Fruit fly (Drosophila melanogaster) Kc167 (cell line): ENCODE measurements around the gene Phyhd1.

Source experiments
- Myc ChIP-seq: fragments of >200 bp; optimal IDR thresholded peaks from 2 replicates; lab custom pipeline; 2017; ENCODE audit warnings: missing external identifiers
- Sin3A ChIP-seq: fragments of >200 bp; optimal IDR thresholded peaks from 2 replicates; lab custom pipeline; 2018; ENCODE audit warnings: missing external identifiers
- h ChIP-seq: fragments of >200 bp; optimal IDR thresholded peaks from 3 replicates; lab custom pipeline; 2018; ENCODE audit warnings: missing external identifiers
- insv ChIP-seq: fragments of >200 bp; optimal IDR thresholded peaks from 3 replicates; lab custom pipeline; 2018; ENCODE audit warnings: missing external identifiers
- psq ChIP-seq: fragments of >200 bp; optimal IDR thresholded peaks from 2 replicates; lab custom pipeline; 2017; ENCODE audit warnings: missing external identifiers
- ttk ChIP-seq: sonication (Bioruptor generic); optimal IDR thresholded peaks from 2 replicates; lab custom pipeline; 2017; ENCODE audit warnings: missing external identifiers

Phyhd1 gene

DNA sequence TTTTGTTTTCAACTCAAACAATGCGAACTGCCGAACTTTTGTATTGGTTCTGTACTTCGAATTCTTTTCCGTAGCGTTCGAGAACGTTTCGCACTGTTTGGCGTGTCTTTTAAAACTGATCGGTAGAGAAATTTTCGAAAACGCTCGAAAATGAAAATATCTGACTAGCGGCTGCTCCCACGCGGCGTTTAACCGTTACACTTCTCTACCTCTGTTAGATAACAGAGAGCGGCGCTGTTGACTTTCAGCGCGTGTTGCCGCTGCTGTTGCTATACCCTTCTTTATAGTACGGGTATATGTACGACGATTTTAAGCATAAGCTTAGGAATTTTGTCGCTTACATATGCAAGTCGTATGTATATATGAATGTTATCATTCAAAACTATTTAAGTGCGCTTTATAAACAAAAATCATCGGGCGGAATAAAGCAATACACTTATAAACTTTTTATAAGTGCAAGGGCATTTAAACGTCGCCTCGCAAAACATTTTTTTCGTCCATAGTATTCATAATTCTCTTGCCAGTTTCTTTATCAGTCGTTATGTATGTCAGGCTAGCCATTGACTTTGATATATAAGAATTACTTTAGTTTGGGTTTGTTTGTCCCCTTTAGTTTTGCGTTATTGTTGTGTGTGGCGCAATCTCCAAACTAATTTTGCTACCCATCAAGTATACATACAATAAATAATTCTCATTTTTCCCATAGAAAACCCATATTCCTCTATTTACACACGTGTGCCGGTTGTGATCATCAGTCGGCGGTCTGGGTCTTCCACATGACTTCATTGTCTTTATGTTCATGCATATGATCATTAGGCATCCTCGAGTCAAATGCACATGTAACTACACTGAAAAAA lies at the start of gene Phyhd1:
Gene Phyhd1, minus strand, starts transcription at position 101 of the 857 bp plus-strand sequence.
- TF ChIP-seq Myc (no peak), h (lab: Kevin White, UChicago) (no peak), ttk (no peak), insv (lab: Kevin White, UChicago) (no peak), Sin3A (lab: Kevin White, UChicago) (no peak), psq (no peak)

DNA sequence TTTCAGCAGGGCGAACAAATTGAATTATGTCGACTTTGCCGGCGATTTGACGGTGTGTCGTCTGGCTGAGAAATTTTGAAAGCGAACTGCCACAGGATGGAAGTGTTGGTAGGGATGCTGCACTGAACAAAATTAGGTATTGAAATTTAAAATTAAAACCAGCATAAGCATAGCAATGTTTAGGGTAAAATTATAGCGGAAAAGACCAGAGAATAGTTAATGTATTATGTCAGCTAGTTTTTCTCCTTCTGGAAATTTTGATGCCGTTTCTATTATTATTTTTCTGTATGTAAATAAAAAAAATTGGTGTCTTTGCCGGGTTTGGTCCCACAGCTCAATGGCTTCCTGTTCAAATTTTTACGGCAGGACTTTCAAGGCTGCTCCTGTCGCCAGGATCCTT lies 46.0 kb upstream of the Phyhd1 start:
- TF ChIP-seq Myc (no peak), psq (no peak)

dm6 chr3R:10714498-10714897 lies 33.8 kb upstream of the Phyhd1 start, which contains the start of gene CG4073:
CG4073 (plus strand) TSS chr3R:10714798.
- TF ChIP-seq Sin3A (lab: Kevin White, UChicago), result no peak
- TF ChIP-seq psq, result no peak
- TF ChIP-seq Myc, result no peak
- TF ChIP-seq h (lab: Kevin White, UChicago), result no peak
- TF ChIP-seq ttk, result no peak
- TF ChIP-seq insv (lab: Kevin White, UChicago), result no peak

DNA sequence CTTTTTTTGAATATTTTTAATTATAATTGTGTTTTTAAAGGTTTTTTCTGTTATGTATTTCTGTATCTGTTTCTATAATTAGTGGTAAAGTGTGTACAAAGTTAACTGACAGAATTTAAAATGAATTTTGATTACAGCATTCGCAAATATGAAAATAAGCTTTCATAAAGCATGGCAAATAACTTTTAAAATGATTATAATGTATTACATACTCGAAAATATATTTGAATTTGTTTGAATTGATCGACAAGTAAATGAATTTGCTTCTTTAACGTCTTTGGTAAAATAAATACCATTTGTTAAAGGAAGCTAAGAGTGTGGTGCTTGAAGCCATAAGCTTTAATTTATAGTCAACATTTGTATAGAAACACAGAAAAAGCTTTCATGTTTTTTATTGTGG lies 30.4 kb upstream of the Phyhd1 start, which contains the start of gene CG14689:
Gene CG14689, minus strand, starts transcription at position 101 of the 400 bp plus-strand sequence.
- TF ChIP-seq Sin3A (lab: Kevin White, UChicago) (no peak), ttk (no peak)

dm6 chr3R:10709264-10709663 lies 28.5 kb upstream of the Phyhd1 start, which contains the start of gene CG31373:
CG31373 (minus strand) TSS chr3R:10709364.
- no peak for TF ChIP-seq h (lab: Kevin White, UChicago)
- TF ChIP-seq insv (lab: Kevin White, UChicago), result no peak
- TF ChIP-seq Myc, result no peak
- no peak for TF ChIP-seq Sin3A (lab: Kevin White, UChicago)
- TF ChIP-seq ttk, result no peak
- TF ChIP-seq psq, result no peak

dm6 chr3R:10708169-10708568 lies 27.4 kb upstream of the Phyhd1 start, which contains the start of gene CG31278:
CG31278 (minus strand) TSS chr3R:10708340.
- TF ChIP-seq h (lab: Kevin White, UChicago) (no peak), Myc (no peak), ttk (no peak), psq (no peak), Sin3A (lab: Kevin White, UChicago) (no peak), insv (lab: Kevin White, UChicago) (no peak)

- TF ChIP-seq h (lab: Kevin White, UChicago) (no peak), Sin3A (lab: Kevin White, UChicago) (no peak)
These were observed 26.0 kb upstream of the Phyhd1 start, which contains the start of the genes CG31467 and CG14684 for dm6 chr3R:10706763-10707162. CG31467 (minus strand) TSS chr3R:10706863. CG14684 (plus strand) TSS chr3R:10706974.

- TF ChIP-seq insv (lab: Kevin White, UChicago), result no peak
- TF ChIP-seq h (lab: Kevin White, UChicago), result no peak
- no peak for TF ChIP-seq ttk
- no peak for TF ChIP-seq Myc
- no peak for TF ChIP-seq Sin3A (lab: Kevin White, UChicago)
- no peak for TF ChIP-seq psq
These were observed 24.2 kb upstream of the Phyhd1 start, which contains the start of gene CG31391 for dm6 chr3R:10704975-10705374. CG31391 (minus strand) TSS chr3R:10705075.

- TF ChIP-seq Sin3A (lab: Kevin White, UChicago) (no peak), ttk (no peak), psq (no peak), Myc (no peak), h (lab: Kevin White, UChicago) (no peak), insv (lab: Kevin White, UChicago) (no peak)
These were observed 19.9 kb upstream of the Phyhd1 start for dm6 chr3R:10700638-10701037.

DNA sequence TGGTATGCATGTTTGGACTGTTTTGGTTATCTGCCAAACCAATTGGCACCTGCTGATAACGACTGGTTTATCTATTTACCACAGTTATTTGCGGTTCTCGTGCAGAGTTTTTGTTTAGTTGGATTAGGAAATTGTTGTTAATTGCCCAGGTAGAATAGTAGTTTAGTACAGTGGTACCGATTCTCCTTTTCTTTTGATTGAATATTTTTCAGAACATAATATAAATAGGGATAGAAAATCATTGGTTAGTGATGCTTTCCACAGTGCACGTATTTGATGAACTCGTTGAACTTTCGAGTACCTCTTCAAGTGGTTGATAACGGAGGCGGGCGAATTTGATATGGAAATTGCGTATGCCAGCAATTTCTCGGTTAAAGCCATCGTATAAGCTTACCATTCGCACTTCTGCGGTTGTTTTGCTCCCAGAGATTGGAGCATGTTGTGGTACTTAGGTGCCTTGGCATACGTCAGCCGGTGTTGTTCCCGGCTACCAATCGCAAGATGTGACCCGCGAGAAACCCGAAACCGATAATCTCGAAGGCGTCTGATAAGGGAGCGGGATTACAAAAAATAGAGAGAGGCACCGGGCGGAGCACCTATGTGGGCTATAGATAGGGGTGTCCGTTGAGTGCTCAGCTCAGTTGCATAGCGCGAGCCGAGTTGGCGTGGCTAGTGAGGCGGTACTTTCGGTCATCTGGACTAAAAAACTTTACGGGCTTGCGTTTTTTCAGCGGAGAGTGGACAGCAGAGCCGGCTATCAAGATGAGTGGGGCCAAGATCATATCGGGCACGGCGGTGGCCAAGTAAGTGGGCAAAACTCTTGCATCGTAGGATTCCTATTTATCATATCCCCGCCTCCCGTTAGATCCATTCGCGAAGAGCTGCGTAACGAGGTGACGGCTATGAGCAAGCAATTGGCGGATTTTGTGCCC lies 18.6 kb upstream of the Phyhd1 start:
- TF ChIP-seq Myc (no peak), Sin3A (lab: Kevin White, UChicago) (no peak), h (lab: Kevin White, UChicago) (no peak), insv (lab: Kevin White, UChicago) (no peak), ttk (no peak), psq (no peak)

- TF ChIP-seq psq, result no peak
- no peak for TF ChIP-seq insv (lab: Kevin White, UChicago)
- no peak for TF ChIP-seq Sin3A (lab: Kevin White, UChicago)
- TF ChIP-seq ttk, result no peak
- no peak for TF ChIP-seq h (lab: Kevin White, UChicago)
- no peak for TF ChIP-seq Myc
These were observed 15.6 kb upstream of the Phyhd1 start, which contains the start of the genes pug, CG14683 and CG46459 for dm6 chr3R:10696371-10696777. pug (plus strand) TSS chr3R:10696534. CG14683 (plus strand) TSS chr3R:10696647. CG46459 (plus strand) TSS chr3R:10696647.

dm6 chr3R:10688835-10689234 lies 8.1 kb upstream of the Phyhd1 start:
- TF ChIP-seq psq, result no peak
- TF ChIP-seq h (lab: Kevin White, UChicago), result no peak
- no peak for TF ChIP-seq Sin3A (lab: Kevin White, UChicago)
- no peak for TF ChIP-seq Myc
- no peak for TF ChIP-seq ttk
- no peak for TF ChIP-seq insv (lab: Kevin White, UChicago)
